Fruit fly (Drosophila melanogaster) whole organism, prepupa: Measurements from ENCODE around the gene CG46059.

Experiments used
- Blimp-1 ChIP-seq: fragments of 200-800 bp; sonication (Bioruptor generic); optimal IDR thresholded peaks from 3 replicates; lab custom pipeline; 2017; ENCODE audit warnings: missing biosample characterization, missing genetic modification characterization, mild to moderate bottlenecking, moderate library complexity, missing genetic modification reagents
- CG10631 ChIP-seq: fragments of 200-800 bp; sonication (Bioruptor generic); optimal IDR thresholded peaks from 2 replicates; lab custom pipeline; 2016; ENCODE audit warnings: missing biosample characterization, missing genetic modification characterization
- CG10669 ChIP-seq: fragments of 200-800 bp; sonication (Bioruptor generic); optimal IDR thresholded peaks from 3 replicates; lab custom pipeline; 2018; ENCODE audit warnings: missing biosample characterization, mild to moderate bottlenecking, missing genetic modification characterization, moderate library complexity
- CG11294 ChIP-seq: fragments of 200-800 bp; sonication (Bioruptor generic); IDR thresholded peaks from 2 replicates; pipeline ENCODE4 v1.3.6; 2022; ENCODE audit warnings: missing biosample characterization, missing genetic modification characterization
- CG11762 ChIP-seq: fragments of 200-800 bp; sonication (Bioruptor generic); optimal IDR thresholded peaks from 3 replicates; lab custom pipeline; 2016; ENCODE audit warnings: missing biosample characterization, missing genetic modification characterization; ENCODE audit not compliant: insufficient read depth
- CG11902 ChIP-seq: fragments of 200-800 bp; sonication (Bioruptor generic); optimal IDR thresholded peaks from 3 replicates; lab custom pipeline; 2016; ENCODE audit warnings: missing biosample characterization, missing genetic modification characterization
- CG15336 ChIP-seq: fragments of 200-800 bp; sonication (Bioruptor generic); IDR thresholded peaks from 2 replicates; pipeline ENCODE4 v1.3.6; 2022; ENCODE audit warnings: missing biosample characterization, missing genetic modification characterization
- CG16779 ChIP-seq: fragments of 200-800 bp; sonication (Bioruptor generic); optimal IDR thresholded peaks from 3 replicates; lab custom pipeline; 2017; ENCODE audit warnings: missing biosample characterization, mild to moderate bottlenecking, missing genetic modification characterization
- CG3032 ChIP-seq: fragments of 200-800 bp; optimal IDR thresholded peaks from 2 replicates; lab custom pipeline; 2019; ENCODE audit warnings: missing biosample characterization, mild to moderate bottlenecking, missing genetic modification characterization, moderate library complexity
- CG34406 ChIP-seq: fragments of 200-800 bp; sonication (Bioruptor generic); optimal IDR thresholded peaks from 3 replicates; lab custom pipeline; 2016; ENCODE audit warnings: missing biosample characterization, missing genetic modification characterization
- CG3919 ChIP-seq: fragments of 200-800 bp; sonication (Bioruptor generic); optimal IDR thresholded peaks from 3 replicates; lab custom pipeline; 2016; ENCODE audit warnings: missing biosample characterization, missing genetic modification characterization
- CG6163 ChIP-seq: fragments of 200-800 bp; sonication (Bioruptor generic); IDR thresholded peaks from 3 replicates; pipeline ENCODE4 v1.3.6; 2022; ENCODE audit warnings: missing biosample characterization, missing genetic modification characterization
- CG6276 ChIP-seq: fragments of 200-800 bp; sonication (Bioruptor generic); optimal IDR thresholded peaks from 2 replicates; lab custom pipeline; 2017; ENCODE audit warnings: missing biosample characterization, mild to moderate bottlenecking, missing genetic modification characterization
- CG6792 ChIP-seq: fragments of 200-800 bp; sonication (Bioruptor generic); optimal IDR thresholded peaks from 3 replicates; lab custom pipeline; 2016; ENCODE audit warnings: missing biosample characterization, missing genetic modification characterization
- CG6808 ChIP-seq: fragments of 200-800 bp; sonication (Bioruptor generic); optimal IDR thresholded peaks from 3 replicates; lab custom pipeline; 2017; ENCODE audit warnings: missing biosample characterization, missing genetic modification characterization, mild to moderate bottlenecking, moderate library complexity, missing genetic modification reagents
- CG6854 ChIP-seq: fragments of 200-800 bp; sonication (Bioruptor generic); optimal IDR thresholded peaks from 2 replicates; lab custom pipeline; 2017; ENCODE audit warnings: missing biosample characterization, mild to moderate bottlenecking, missing genetic modification characterization
- CG7368 ChIP-seq: fragments of 200-800 bp; sonication (Bioruptor generic); optimal IDR thresholded peaks from 3 replicates; lab custom pipeline; 2016; ENCODE audit warnings: missing biosample characterization, missing genetic modification characterization
- CG8119 ChIP-seq: fragments of 200-800 bp; sonication (Bioruptor generic); IDR thresholded peaks from 3 replicates; pipeline ENCODE4 v1.3.6; 2022; ENCODE audit warnings: missing biosample characterization, missing genetic modification characterization
- CG9139 ChIP-seq: fragments of 200-800 bp; sonication (Bioruptor generic); optimal IDR thresholded peaks from 3 replicates; lab custom pipeline; 2017; ENCODE audit warnings: missing biosample characterization, mild to moderate bottlenecking, missing genetic modification characterization
- Eip75B ChIP-seq: fragments of 200-800 bp; sonication (Bioruptor generic); optimal IDR thresholded peaks from 3 replicates; lab custom pipeline; 2016; ENCODE audit warnings: missing biosample characterization, missing genetic modification characterization
- Eip78C ChIP-seq: fragments of 200-800 bp; sonication (Bioruptor generic); peaks from one replicate; lab custom pipeline; 2016; ENCODE audit warnings: missing biosample characterization, missing genetic modification characterization
- Eip93F ChIP-seq: fragments of 200-800 bp; sonication (Bioruptor generic); optimal IDR thresholded peaks from 2 replicates; lab custom pipeline; 2016; ENCODE audit warnings: missing biosample characterization, mild to moderate bottlenecking, missing genetic modification characterization
- Ets21C ChIP-seq: fragments of 200-800 bp; sonication (Bioruptor generic); optimal IDR thresholded peaks from 3 replicates; lab custom pipeline; 2016; ENCODE audit warnings: missing biosample characterization, missing genetic modification characterization
- Ets96B ChIP-seq: fragments of 200-800 bp; optimal IDR thresholded peaks from 2 replicates; lab custom pipeline; 2019; ENCODE audit warnings: missing biosample characterization, mild to moderate bottlenecking, missing genetic modification characterization, moderate library complexity
- OdsH ChIP-seq: fragments of 200-800 bp; sonication (Bioruptor generic); optimal IDR thresholded peaks from 3 replicates; lab custom pipeline; 2016; ENCODE audit warnings: missing biosample characterization, missing genetic modification characterization
- Smox ChIP-seq: fragments of 200-800 bp; sonication (Bioruptor generic); optimal IDR thresholded peaks from 3 replicates; lab custom pipeline; 2016; ENCODE audit warnings: missing biosample characterization, missing genetic modification characterization
- Sox102F ChIP-seq: fragments of 200-800 bp; sonication (Bioruptor generic); optimal IDR thresholded peaks from 2 replicates; lab custom pipeline; 2016; ENCODE audit warnings: missing biosample characterization, mild to moderate bottlenecking, missing genetic modification characterization
- Sox14 ChIP-seq: fragments of 200-800 bp; sonication (Bioruptor generic); optimal IDR thresholded peaks from 3 replicates; lab custom pipeline; 2016; ENCODE audit warnings: missing biosample characterization, missing genetic modification characterization
- Sox15 ChIP-seq: fragments of 200-800 bp; sonication (Bioruptor generic); optimal IDR thresholded peaks from 3 replicates; lab custom pipeline; 2016; ENCODE audit warnings: missing biosample characterization, missing genetic modification characterization
- acj6 ChIP-seq: fragments of 200-800 bp; sonication (Bioruptor generic); optimal IDR thresholded peaks from 3 replicates; lab custom pipeline; 2016; ENCODE audit warnings: missing biosample characterization, missing genetic modification characterization
- dsx ChIP-seq: fragments of 200-800 bp; optimal IDR thresholded peaks from 3 replicates; lab custom pipeline; 2019; ENCODE audit warnings: missing biosample characterization, mild to moderate bottlenecking, missing genetic modification characterization, moderate library complexity; ENCODE audit not compliant: poor library complexity, severe bottlenecking
- esn ChIP-seq: fragments of 200-800 bp; sonication (Bioruptor generic); optimal IDR thresholded peaks from 2 replicates; lab custom pipeline; 2016; ENCODE audit warnings: missing biosample characterization, mild to moderate bottlenecking, missing genetic modification characterization, moderate library complexity
- fkh ChIP-seq: fragments of 200-800 bp; sonication (Bioruptor generic); optimal IDR thresholded peaks from 3 replicates; lab custom pipeline; 2017; ENCODE audit warnings: missing biosample characterization, mild to moderate bottlenecking, missing genetic modification characterization, moderate library complexity
- pdm3 ChIP-seq: fragments of 200-800 bp; sonication (Bioruptor generic); optimal IDR thresholded peaks from 3 replicates; lab custom pipeline; 2016; ENCODE audit warnings: missing biosample characterization, missing genetic modification characterization
- salr ChIP-seq, 2 experiments: fragments of 200-800 bp; sonication (Bioruptor generic); optimal IDR thresholded peaks; 3 replicates each; lab custom pipeline; 2016 to 2018; ENCODE audit warnings: missing biosample characterization in 2 of 2, missing genetic modification characterization in 2 of 2, mild to moderate bottlenecking in 1 of 2
- spab ChIP-seq: fragments of 200-800 bp; sonication (Bioruptor generic); optimal IDR thresholded peaks from 2 replicates; lab custom pipeline; 2017; ENCODE audit warnings: missing biosample characterization, mild to moderate bottlenecking, missing genetic modification characterization, missing genetic modification reagents
- ss ChIP-seq, 2 experiments: fragments of 200-800 bp; sonication (Bioruptor generic); optimal IDR thresholded peaks; 2 replicates in 1 of 2; 3 replicates in 1 of 2; lab custom pipeline; 2017 to 2018; ENCODE audit warnings: mild to moderate bottlenecking in 2 of 2, missing biosample characterization in 2 of 2, missing genetic modification characterization in 2 of 2, moderate library complexity in 1 of 2
- svp ChIP-seq: fragments of 200-800 bp; sonication (Bioruptor generic); peaks from one replicate; lab custom pipeline; 2016; ENCODE audit warnings: missing biosample characterization, missing genetic modification characterization
- topi ChIP-seq: fragments of 200-800 bp; sonication (Bioruptor generic); optimal IDR thresholded peaks from 3 replicates; lab custom pipeline; 2016; ENCODE audit warnings: missing biosample characterization, missing genetic modification characterization
- vri ChIP-seq: fragments of 200-800 bp; sonication (Bioruptor generic); optimal IDR thresholded peaks from 3 replicates; lab custom pipeline; 2016; ENCODE audit warnings: missing biosample characterization, mild to moderate bottlenecking, missing genetic modification characterization

CG46059 gene

DNA sequence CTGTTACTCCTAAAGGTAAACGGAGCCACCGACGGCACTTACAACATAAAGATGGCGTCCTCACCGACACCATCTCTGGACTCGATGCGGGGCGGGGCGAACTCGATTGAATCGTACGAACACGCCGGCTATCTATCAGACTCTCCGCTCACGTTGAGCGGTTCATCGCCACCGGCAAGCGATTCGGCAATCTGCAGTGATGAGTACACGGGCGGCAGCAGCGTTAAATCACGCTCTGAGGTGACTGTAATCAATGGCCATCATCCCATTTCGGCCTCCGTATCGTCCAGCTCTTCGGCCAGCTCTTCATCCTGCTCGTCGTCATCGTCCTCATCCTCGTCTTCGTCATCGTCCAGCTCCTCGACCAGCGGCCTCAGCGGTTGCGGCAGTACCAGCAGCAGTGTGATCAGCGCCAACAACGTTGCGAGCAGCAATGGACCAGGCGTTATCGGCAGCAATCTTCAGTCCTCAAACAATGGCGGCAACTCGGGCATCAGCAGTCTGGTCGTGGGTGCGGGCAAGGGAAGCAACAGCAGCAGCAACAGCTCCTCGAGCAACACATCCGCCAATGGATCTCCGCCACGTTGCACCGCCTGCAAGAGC, 15.4 kb downstream of the CG46059 start:
- TF ChIP-seq Eip78C (GFP tag; lab: Kevin White, UChicago): peak; percentile 33
- no peak for TF ChIP-seq Eip93F (GFP tag; lab: Kevin White, UChicago)
- TF ChIP-seq Smox: no peak
- no peak for TF ChIP-seq CG16779 (tag; lab: Kevin White, UChicago)
- no peak for TF ChIP-seq CG6808 (GFP tag; lab: Kevin White, UChicago)
- no peak for TF ChIP-seq spab (GFP tag; lab: Kevin White, UChicago)
- peak; percentile 95 for TF ChIP-seq svp

DNA sequence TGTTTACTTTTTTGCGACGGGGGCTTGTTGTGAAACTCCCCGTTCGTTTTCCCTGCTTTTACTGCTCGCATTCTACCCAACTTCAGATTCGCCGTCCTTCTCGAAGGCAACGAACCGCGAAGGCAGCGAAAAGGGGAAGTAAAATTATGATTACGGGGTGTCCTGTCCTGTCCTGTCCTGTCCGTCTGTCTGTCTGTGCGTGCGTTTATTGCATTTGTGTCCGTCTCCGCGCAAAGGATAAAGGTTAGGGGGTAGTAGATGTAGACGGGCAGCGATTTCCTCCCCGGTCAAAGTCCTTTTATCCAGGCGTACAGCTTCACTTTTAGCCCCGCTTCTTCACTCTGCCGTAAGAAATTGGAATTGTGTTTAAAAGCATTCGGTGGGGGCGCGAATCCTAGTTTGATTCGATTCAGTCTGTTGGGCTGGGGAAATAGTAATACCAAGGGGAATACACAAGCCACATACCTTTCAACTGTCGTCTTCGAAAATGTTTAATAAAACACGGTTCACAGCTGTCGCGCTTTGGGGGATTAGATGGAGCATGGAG, 16.4 kb downstream of the CG46059 start:
- TF ChIP-seq CG6854 (GFP tag; lab: Kevin White, UChicago): no peak
- peak; percentile 3 to 17 for TF ChIP-seq ss (GFP tag; optimal IDR thresholded peaks at IDR 0.05; lab: Kevin White, UChicago)

DNA sequence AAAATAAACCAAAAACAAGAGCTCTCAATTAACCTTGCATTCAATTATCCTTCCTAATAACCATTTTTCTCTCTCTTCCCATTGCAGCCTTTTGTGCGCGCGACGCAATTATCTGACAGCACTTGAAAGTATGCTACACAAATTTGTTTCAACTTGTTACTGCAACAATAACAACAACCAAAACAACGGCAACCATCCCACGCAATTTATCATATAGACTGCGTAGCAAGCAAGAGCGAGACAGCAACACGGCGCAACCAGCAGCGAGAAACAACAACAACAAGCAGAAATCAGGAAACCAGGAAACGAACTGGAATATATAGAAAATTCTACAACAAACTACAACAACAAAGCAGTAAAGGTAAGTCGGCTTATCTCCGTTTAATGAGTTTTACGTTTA, 17.6 kb downstream of the CG46059 start:
- TF ChIP-seq Sox14 (GFP tag; lab: Kevin White, UChicago): peak; percentile 56
- no peak for TF ChIP-seq CG6163
- no peak for TF ChIP-seq pdm3
- TF ChIP-seq Eip78C (GFP tag; lab: Kevin White, UChicago): peak; percentile 66
- no peak for TF ChIP-seq CG34406
- peak; percentile 39 for TF ChIP-seq dsx (GFP tag; lab: Kevin White, UChicago)
- TF ChIP-seq, all 60 proteins: peak for 3

DNA sequence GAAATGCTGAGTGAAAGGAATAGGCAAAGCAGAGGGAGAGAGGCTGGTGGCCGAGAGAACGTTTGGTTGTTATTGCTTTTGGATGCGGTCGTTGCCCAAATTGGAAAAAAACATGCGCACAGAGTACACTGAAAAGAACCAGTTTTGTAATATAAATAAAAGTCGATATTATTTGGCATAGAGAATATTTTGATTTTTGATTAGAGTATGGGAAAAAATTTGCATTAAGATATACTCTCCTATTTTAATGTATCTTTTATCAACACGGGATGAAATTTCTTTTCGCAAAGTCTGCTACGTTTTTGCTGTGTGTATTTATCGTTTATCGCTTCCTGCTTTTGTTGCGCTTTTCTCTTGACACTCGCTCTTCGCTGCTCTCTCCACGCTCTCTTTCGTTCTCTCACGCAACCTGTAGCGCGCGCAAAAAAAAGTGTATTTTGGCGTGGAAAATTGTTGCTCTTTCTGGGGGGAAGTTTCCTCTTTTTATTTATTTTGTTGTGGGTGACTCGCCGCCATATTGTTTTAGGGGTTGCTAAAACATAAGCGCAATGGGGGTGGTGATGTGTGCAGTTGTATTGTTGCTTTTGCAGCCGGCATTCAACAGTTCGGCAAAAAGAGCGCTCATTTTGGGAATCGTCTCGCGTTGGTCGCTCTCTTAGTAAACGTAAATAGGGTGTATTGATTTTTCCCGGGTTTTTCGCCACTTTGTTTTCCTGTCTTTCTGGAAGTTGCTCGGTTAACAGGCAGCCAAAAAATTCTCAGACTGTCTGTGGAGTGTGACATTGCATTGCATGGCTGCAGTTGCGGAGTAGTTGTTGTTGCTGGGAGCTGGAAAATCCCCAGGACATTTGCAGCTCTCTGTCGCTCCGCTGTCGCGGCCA, 18.4 kb downstream of the CG46059 start:
- TF ChIP-seq Eip78C (GFP tag; lab: Kevin White, UChicago) (peak; percentile 98), CG15336 (peak; percentile 99), fkh (peak; percentile 72), dsx (GFP tag; lab: Kevin White, UChicago) (peak; percentile 85), CG10631 (peak; percentile 96), Eip93F (GFP tag; lab: Kevin White, UChicago) (peak; percentile 85), CG3032 (tag; lab: Kevin White, UChicago) (peak; percentile 90), CG6792 (GFP tag; lab: Kevin White, UChicago) (peak; percentile 94), Sox14 (GFP tag; lab: Kevin White, UChicago) (peak; percentile 96), CG7368 (peak; percentile 95), ss (GFP tag; optimal IDR thresholded peaks at IDR 0.05; lab: Kevin White, UChicago) (peak; percentile 78 to 87), salr (GFP tag; optimal IDR thresholded peaks at IDR 0.05; lab: Kevin White, UChicago) (peak; percentile 66 to 95), CG3919 (GFP tag; lab: Kevin White, UChicago) (peak; percentile 97), OdsH (GFP tag; lab: Kevin White, UChicago) (peak; percentile 97), svp (peak; percentile 98), spab (GFP tag; lab: Kevin White, UChicago) (peak; percentile 87), CG16779 (tag; lab: Kevin White, UChicago) (peak; percentile 88), CG9139 (GFP tag; lab: Kevin White, UChicago) (peak; percentile 74), acj6 (GFP tag; lab: Kevin White, UChicago) (peak; percentile 96), Sox102F (GFP tag; lab: Kevin White, UChicago) (peak; percentile 95), esn (GFP tag; lab: Kevin White, UChicago) (peak; percentile 97), topi (GFP tag; lab: Kevin White, UChicago) (peak; percentile 96), CG34406 (peak; percentile 95), Eip75B (GFP tag; lab: Kevin White, UChicago) (peak; percentile 97), CG10669 (GFP tag; lab: Kevin White, UChicago) (peak; percentile 92), vri (GFP tag; lab: Kevin White, UChicago) (peak; percentile 89), Ets96B (tag; lab: Kevin White, UChicago) (peak; percentile 92), CG11294 (GFP tag; lab: Robert Waterston, UW) (peak; percentile 97), Sox15 (peak; percentile 89), Ets21C (GFP tag; lab: Kevin White, UChicago) (peak; percentile 96), CG11902 (GFP tag; lab: Kevin White, UChicago) (peak; percentile 83), CG6276 (GFP tag; lab: Kevin White, UChicago) (peak; percentile 98), CG11762 (GFP tag; lab: Kevin White, UChicago) (peak; percentile 94), CG8119 (peak; percentile 99), Blimp-1 (GFP tag; lab: Kevin White, UChicago) (peak; percentile 76)
